Fruit fly (Drosophila melanogaster) whole organism, embryonic: ENCODE results near the gene snky.

Source experiments
- Bgb ChIP-seq: fragments of 200-800 bp; sonication (Bioruptor generic); IDR thresholded peaks from 2 replicates; pipeline ENCODE4 v1.3.6; 2022; ENCODE audit warnings: missing biosample characterization, missing genetic modification characterization; ENCODE audit not compliant: partially characterized antibody
- CG43689 ChIP-seq: fragments of 200-800 bp; sonication (Bioruptor generic); IDR thresholded peaks from 2 replicates; pipeline ENCODE4 v1.3.6; 2022; ENCODE audit warnings: missing biosample characterization, missing genetic modification characterization
- HLH54F ChIP-seq: fragments of 200-800 bp; sonication (Bioruptor generic); optimal IDR thresholded peaks from 3 replicates; lab custom pipeline; 2016; ENCODE audit warnings: missing biosample characterization, missing genetic modification characterization
- Sox102F ChIP-seq: fragments of 200-800 bp; sonication (Bioruptor generic); optimal IDR thresholded peaks from 2 replicates; lab custom pipeline; 2018; ENCODE audit warnings: missing biosample characterization, mild to moderate bottlenecking, missing genetic modification characterization, moderate library complexity
- cg ChIP-seq: fragments of 200-800 bp; sonication (Bioruptor generic); optimal IDR thresholded peaks from 3 replicates; lab custom pipeline; 2019; ENCODE audit warnings: missing biosample characterization, mild to moderate bottlenecking, missing genetic modification characterization, moderate library complexity
- dimm ChIP-seq: fragments of 200-800 bp; sonication (Bioruptor generic); IDR thresholded peaks from 2 replicates; pipeline ENCODE4 v1.3.6; 2022; ENCODE audit warnings: missing biosample characterization, missing genetic modification characterization
- sens-2 ChIP-seq: fragments of 200-800 bp; sonication (Bioruptor generic); IDR thresholded peaks from 2 replicates; pipeline ENCODE4 v1.3.6; 2022; ENCODE audit warnings: missing biosample characterization, missing genetic modification characterization
- seq ChIP-seq: fragments of 200-800 bp; sonication (Bioruptor generic); IDR thresholded peaks from 2 replicates; pipeline ENCODE4 v1.3.6; 2022; ENCODE audit warnings: missing biosample characterization, missing genetic modification characterization
- ttk ChIP-seq: fragments of 200-800 bp; sonication (Bioruptor generic); IDR thresholded peaks from 2 replicates; pipeline ENCODE4 v2.1.2; 2022; ENCODE audit warnings: missing biosample characterization, missing genetic modification characterization
- wek ChIP-seq: fragments of 200-800 bp; sonication (Bioruptor generic); optimal IDR thresholded peaks from 3 replicates; lab custom pipeline; 2018; ENCODE audit warnings: missing biosample characterization, mild to moderate bottlenecking, missing genetic modification characterization, moderate library complexity

dm6 chr3L:13133140-13133539, 41.1 kb upstream of the snky start:
- TF ChIP-seq sens-2 (no peak), cg (GFP tag; lab: Kevin White, UChicago) (no peak), CG43689 (GFP tag; lab: Robert Waterston, UW) (no peak), seq (GFP tag; lab: Robert Waterston, UW) (no peak), Sox102F (no peak), Bgb (GFP tag; lab: Robert Waterston, UW) (no peak), ttk (GFP tag; lab: Robert Waterston, UW) (no peak), dimm (GFP tag; lab: Robert Waterston, UW) (no peak), HLH54F (GFP tag; lab: Kevin White, UChicago) (no peak), wek (GFP tag; lab: Kevin White, UChicago) (no peak)
